Worm (Caenorhabditis elegans): ENCODE results near the gene Y57G11B.8.
A peak's percentile ranks its signal among the peaks of the same experiment; 100 is the strongest.

The Y57G11B.8 gene

DNA sequence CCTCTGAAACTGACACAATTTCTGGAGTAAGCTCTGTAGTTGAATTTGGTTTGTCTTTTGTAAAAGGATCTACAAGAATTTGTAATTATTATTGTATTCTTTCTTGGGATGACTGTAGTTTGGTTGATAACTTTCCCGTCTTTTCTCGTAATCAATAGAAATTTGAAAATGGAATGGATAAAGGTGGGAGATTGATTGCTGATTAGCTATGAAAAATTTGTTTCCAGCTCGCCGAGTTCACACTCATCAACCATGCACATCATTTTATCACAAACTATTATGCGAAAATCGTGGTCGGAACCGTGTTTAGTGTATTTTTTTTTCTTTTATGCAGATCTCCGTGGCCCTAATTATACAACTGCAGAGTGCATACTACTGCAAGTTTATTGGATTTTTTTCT is 41.6 kb downstream of the Y57G11B.8 start, which contains the start of gene T27E7.5:
Gene T27E7.5 (plus strand): TSS at position 253 of the 400 bp plus-strand sequence.
- TF ChIP-seq nhr-42 (GFP tag; IDR thresholded peaks at IDR 0.05) (no peak), sdz-12 (GFP tag; optimal IDR thresholded peaks at IDR 0.05) (no peak), F49E8.2 (tag; optimal IDR thresholded peaks at IDR 0.05; ENCODE audit: borderline replicate concordance) (no peak), unc-62 (GFP tag; optimal IDR thresholded peaks at IDR 0.05 in 1 of 2) (peak in 1 of 2 experiments; percentile 30), unc-62 (tag; optimal IDR thresholded peaks at IDR 0.05) (no peak), nhr-237 (tag; optimal IDR thresholded peaks at IDR 0.05) (no peak), F37D6.2 (tag; optimal IDR thresholded peaks at IDR 0.05) (no peak), hlh-30 (tag; optimal IDR thresholded peaks at IDR 0.05; ENCODE audit: insufficient read depth) (no peak), aha-1 (tag) (peak; percentile 91), ces-1 (GFP tag; optimal IDR thresholded peaks at IDR 0.05) (no peak), nhr-76 (tag; optimal IDR thresholded peaks at IDR 0.05) (no peak), lin-1 (GFP tag; IDR thresholded peaks at IDR 0.05) (no peak)

DNA sequence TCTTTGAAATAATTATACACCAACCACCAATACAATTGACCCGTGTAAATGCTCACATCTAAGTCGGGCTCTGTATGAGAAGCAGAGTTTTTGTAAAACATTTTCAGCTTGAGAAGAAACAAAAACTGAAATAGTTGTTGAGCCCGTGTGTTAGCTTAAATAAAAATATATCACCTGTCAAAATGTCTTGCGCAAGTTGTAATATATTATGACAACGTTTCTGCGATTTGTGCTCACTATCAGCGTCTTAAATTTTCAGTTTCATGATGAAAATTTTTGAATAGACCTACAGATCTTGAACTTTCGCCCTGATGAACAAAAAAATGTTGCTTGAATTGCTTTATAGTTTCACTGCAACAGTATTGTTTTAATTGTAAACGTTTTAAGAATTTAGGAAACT is 43.5 kb downstream of the Y57G11B.8 start, which contains the start of gene T27E7.4:
Gene T27E7.4 (minus strand): TSS at position 101 of the 400 bp plus-strand sequence.
- TF ChIP-seq lin-1 (GFP tag; IDR thresholded peaks at IDR 0.05): no peak

DNA sequence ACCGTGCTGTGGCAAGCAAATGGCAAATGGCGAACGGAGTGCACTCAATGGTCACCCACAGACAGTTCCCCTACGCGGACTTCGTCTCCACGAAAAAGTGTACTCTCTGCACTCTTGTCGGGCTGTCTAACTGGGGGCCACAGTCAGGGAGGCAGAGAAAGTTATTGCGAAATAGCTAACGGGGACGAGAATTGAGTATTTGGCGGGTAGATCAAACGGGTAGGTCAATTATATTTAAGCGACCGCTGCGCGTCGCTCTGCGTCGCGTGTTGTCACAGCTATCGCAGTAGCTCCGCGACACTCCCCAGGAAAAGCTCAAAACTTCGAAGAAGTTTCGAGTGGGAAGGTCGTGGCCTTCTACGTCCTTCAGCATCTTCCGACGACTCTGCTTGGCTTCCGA is 46.1 kb downstream of the Y57G11B.8 start:
- TF ChIP-seq F37D6.2 (tag; optimal IDR thresholded peaks at IDR 0.05): no peak

DNA sequence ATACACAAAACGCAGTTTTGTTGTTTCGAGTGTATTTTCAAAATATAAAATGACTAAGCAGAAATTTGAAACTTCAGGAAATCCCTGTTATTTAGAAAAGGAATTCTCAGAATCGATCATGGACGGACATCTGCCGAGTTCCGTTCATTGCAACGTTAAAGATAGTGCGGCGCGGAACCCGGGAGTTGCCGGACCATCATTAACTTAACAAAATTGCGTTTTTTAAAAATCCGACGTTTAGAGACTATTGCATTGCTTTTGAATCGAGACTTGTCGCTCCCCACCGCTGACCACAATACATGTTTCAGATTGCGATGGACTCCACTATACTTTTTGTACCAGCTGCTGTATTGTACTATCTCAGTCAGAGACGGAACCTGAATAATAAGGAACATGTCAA is 48.5 kb downstream of the Y57G11B.8 start:
- TF ChIP-seq snpc-1.2 (GFP tag; IDR thresholded peaks at IDR 0.05) (peak; percentile 66), lin-1 (GFP tag; IDR thresholded peaks at IDR 0.05) (no peak), zfp-3 (GFP tag; conservative IDR thresholded peaks at IDR 0.05) (no peak)

DNA sequence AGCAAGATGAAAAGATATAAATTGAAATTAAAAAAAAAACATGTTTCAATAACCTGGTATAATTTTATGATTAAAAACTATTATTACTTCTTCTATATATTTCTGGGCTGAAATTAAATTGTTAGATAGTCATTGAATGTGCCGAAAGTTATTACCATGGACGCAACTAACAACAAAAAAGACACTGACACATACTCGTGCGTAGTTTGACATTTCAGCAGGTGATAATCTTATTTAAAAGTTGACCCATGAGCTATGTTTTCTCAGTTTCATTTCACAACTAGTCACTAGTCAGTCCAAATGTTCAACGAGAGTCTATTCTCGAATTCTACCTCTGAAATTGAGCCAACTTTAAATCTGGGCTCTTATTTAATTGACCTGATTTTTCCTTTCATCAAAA is 49.8 kb downstream of the Y57G11B.8 start, which contains the start of gene T27E7.3:
Gene T27E7.3 (plus strand): TSS at position 301 of the 400 bp plus-strand sequence.
- TF ChIP-seq daf-8 (GFP tag; IDR thresholded peaks at IDR 0.05) (no peak), dmd-6 (GFP tag; IDR thresholded peaks at IDR 0.05) (no peak), F26F4.8 (GFP tag; conservative IDR thresholded peaks at IDR 0.05) (no peak), mdt-29 (GFP tag; IDR thresholded peaks at IDR 0.05) (no peak), D1046.2 (GFP tag; IDR thresholded peaks at IDR 0.05) (no peak), nhr-111 (GFP tag; optimal IDR thresholded peaks at IDR 0.05) (no peak)

Data from whole organism, L4 larva.